Worm (Caenorhabditis elegans): ENCODE results near the gene Y59E9AL.4.
A peak's percentile ranks its signal among the peaks of the same experiment; 100 is the strongest.
"Not testable (repeated sequence)": the region's sequence is repeated elsewhere in the genome, so short reads cannot be mapped to it uniquely, and the experiment has no call there.

Y59E9AL.4 gene

ce11 chrIV:5226552-5226951, 11.6 kb upstream of the Y59E9AL.4 start, which contains the start of gene nsph-4.1:
nsph-4.1 (plus strand) TSS chrIV:5226852.
- not testable (repeated sequence) for TF ChIP-seq elt-3, snpc-4, ztf-11 (tag; optimal IDR thresholded peaks at IDR 0.05)

ce11 chrIV:5225277-5225822, 10.4 kb upstream of the Y59E9AL.4 start, which contains the start of gene cylc-1:
cylc-1 (minus strand) TSS chrIV:5225772.
- not testable (repeated sequence) for TF ChIP-seq R02D3.7, gmeb-1, nhr-21 (tag; optimal IDR thresholded peaks at IDR 0.05)

- TF ChIP-seq mab-5 (tag; optimal IDR thresholded peaks at IDR 0.05), result no peak
- TF ChIP-seq alr-1 (tag; optimal IDR thresholded peaks at IDR 0.05), result no peak
- no peak for TF ChIP-seq ama-1 (optimal IDR thresholded peaks at IDR 0.05)
- TF ChIP-seq skn-1 (tag; optimal IDR thresholded peaks at IDR 0.05), result no peak
- TF ChIP-seq sma-9 (GFP tag; optimal IDR thresholded peaks at IDR 0.05), result no peak
- no peak for TF ChIP-seq sma-9 (tag; optimal IDR thresholded peaks at IDR 0.05)
- no peak for TF ChIP-seq fos-1 (tag; optimal IDR thresholded peaks at IDR 0.05)
- TF ChIP-seq nhr-21 (tag; optimal IDR thresholded peaks at IDR 0.05), result no peak
- no peak for TF ChIP-seq nhr-6 (tag; optimal IDR thresholded peaks at IDR 0.05)
- TF ChIP-seq zag-1 (tag; optimal IDR thresholded peaks at IDR 0.05), result no peak
- no peak for TF ChIP-seq crh-2 (tag; optimal IDR thresholded peaks at IDR 0.05)
These were observed 9.2 kb upstream of the Y59E9AL.4 start, which contains the start of gene Y59E9AL.8 for ce11 chrIV:5224238-5224637. Y59E9AL.8 (minus strand) TSS chrIV:5224338.

ce11 chrIV:5221721-5222120, 6.7 kb upstream of the Y59E9AL.4 start:
- no peak for TF ChIP-seq unc-55 (GFP tag; optimal IDR thresholded peaks at IDR 0.05)
- TF ChIP-seq unc-39 (tag; optimal IDR thresholded peaks at IDR 0.05), result no peak
- TF ChIP-seq crh-2 (tag; optimal IDR thresholded peaks at IDR 0.05), result no peak
- no peak for TF ChIP-seq peb-1 (tag; optimal IDR thresholded peaks at IDR 0.05)
- TF ChIP-seq aly-2 (tag; optimal IDR thresholded peaks at IDR 0.05), result no peak

- not testable (repeated sequence) for TF ChIP-seq nhr-23, mbf-1, lin-11 (tag; optimal IDR thresholded peaks at IDR 0.05)
These were observed 3.5 kb upstream of the Y59E9AL.4 start, which contains the start of gene nsph-4.2 for ce11 chrIV:5218496-5218895. nsph-4.2 (plus strand) TSS chrIV:5218796.

ce11 chrIV:5216349-5216748, 1.4 kb upstream of the Y59E9AL.4 start:
- TF ChIP-seq fos-1 (tag; optimal IDR thresholded peaks at IDR 0.05) (peak; percentile 37), sma-9 (GFP tag; optimal IDR thresholded peaks at IDR 0.05) (peak; percentile 53), sma-9 (tag; optimal IDR thresholded peaks at IDR 0.05) (no peak), sma-3 (GFP tag; optimal IDR thresholded peaks at IDR 0.05) (peak; percentile 63), crh-2 (tag; optimal IDR thresholded peaks at IDR 0.05) (peak; percentile 27), blmp-1 (tag; optimal IDR thresholded peaks at IDR 0.05; ENCODE audit: insufficient read depth) (peak; percentile 80), nhr-25 (tag; optimal IDR thresholded peaks at IDR 0.05) (peak; percentile 91), nhr-237 (tag; optimal IDR thresholded peaks at IDR 0.05) (no peak), ZK546.5 (tag; optimal IDR thresholded peaks at IDR 0.05) (no peak)

ce11 chrIV:5210606-5211005, 4.4 kb downstream of the Y59E9AL.4 start:
- no peak for TF ChIP-seq C34F6.9 (tag; optimal IDR thresholded peaks at IDR 0.05)

- TF ChIP-seq F13H6.1 (tag; optimal IDR thresholded peaks at IDR 0.05) (peak; percentile 14), unc-55 (GFP tag; optimal IDR thresholded peaks at IDR 0.05) (peak; percentile 93), mdl-1 (tag; optimal IDR thresholded peaks at IDR 0.05) (peak in 1 of 2 experiments; percentile 36), ztf-11 (tag; optimal IDR thresholded peaks at IDR 0.05) (no peak), R02D3.7 (tag; optimal IDR thresholded peaks at IDR 0.05) (peak; percentile 82), lin-13 (GFP tag; optimal IDR thresholded peaks at IDR 0.05) (peak; percentile 54), mbf-1 (tag; optimal IDR thresholded peaks at IDR 0.05) (no peak), unc-39 (tag; optimal IDR thresholded peaks at IDR 0.05) (no peak), mab-5 (tag; optimal IDR thresholded peaks at IDR 0.05) (peak; percentile 72), nhr-77 (tag; optimal IDR thresholded peaks at IDR 0.05) (no peak), zag-1 (tag; optimal IDR thresholded peaks at IDR 0.05) (peak; percentile 4), sma-3 (GFP tag; optimal IDR thresholded peaks at IDR 0.05) (peak; percentile 73), nhr-21 (tag; optimal IDR thresholded peaks at IDR 0.05) (peak; percentile 42), lin-11 (tag; optimal IDR thresholded peaks at IDR 0.05) (peak; percentile 75), fos-1 (tag; optimal IDR thresholded peaks at IDR 0.05) (peak; percentile 36), lsy-2 (tag; optimal IDR thresholded peaks at IDR 0.05) (peak; percentile 73 to 82), sma-9 (GFP tag; optimal IDR thresholded peaks at IDR 0.05) (peak; percentile 52), sma-9 (tag; optimal IDR thresholded peaks at IDR 0.05) (no peak), gmeb-1 (tag; optimal IDR thresholded peaks at IDR 0.05) (peak; percentile 88), nhr-129 (tag; optimal IDR thresholded peaks at IDR 0.05) (peak; percentile 83), elt-3 (tag; optimal IDR thresholded peaks at IDR 0.05) (no peak), nhr-23 (tag; optimal IDR thresholded peaks at IDR 0.05) (no peak), nhr-11 (tag; optimal IDR thresholded peaks at IDR 0.05) (peak; percentile 69), crh-2 (tag; optimal IDR thresholded peaks at IDR 0.05) (peak; percentile 96), nhr-237 (tag; optimal IDR thresholded peaks at IDR 0.05) (no peak)
These were observed 5.6 kb downstream of the Y59E9AL.4 start, which contains the start of the genes Y59E9AL.36 and nbet-1 for ce11 chrIV:5209390-5209789. Y59E9AL.36 (minus strand) TSS chrIV:5209481. nbet-1 (plus strand) TSS chrIV:5209501.

Data from whole organism, L2 larva.